Fruit fly (Drosophila melanogaster) whole organism, embryonic: ENCODE results near the gene cass.

ENCODE experiments used
- B-H2 ChIP-seq: fragments of 200-800 bp; sonication (Bioruptor generic); optimal IDR thresholded peaks from 2 replicates; lab custom pipeline; 2018; ENCODE audit warnings: missing biosample characterization, mild to moderate bottlenecking, missing genetic modification characterization
- CG10321 ChIP-seq: fragments of 200-800 bp; sonication (Bioruptor generic); IDR thresholded peaks from 2 replicates; pipeline ENCODE4 v1.3.6; 2022; ENCODE audit warnings: missing biosample characterization, missing genetic modification characterization
- CG10462 ChIP-seq: fragments of 200-800 bp; sonication (Bioruptor generic); optimal IDR thresholded peaks from 2 replicates; lab custom pipeline; 2016; ENCODE audit warnings: missing biosample characterization, missing genetic modification characterization
- CG11085 ChIP-seq: fragments of 200-800 bp; sonication (Bioruptor generic); IDR thresholded peaks from 2 replicates; pipeline ENCODE4 v1.3.6; 2022; ENCODE audit warnings: missing biosample characterization, missing genetic modification characterization
- CG12071 ChIP-seq: fragments of 200-800 bp; sonication (Bioruptor generic); optimal IDR thresholded peaks from 3 replicates; lab custom pipeline; 2018; ENCODE audit warnings: missing biosample characterization, mild to moderate bottlenecking, missing genetic modification characterization
- CG13894 ChIP-seq: fragments of 200-800 bp; sonication (Bioruptor generic); optimal IDR thresholded peaks from 3 replicates; lab custom pipeline; 2018; ENCODE audit warnings: missing biosample characterization, mild to moderate bottlenecking, missing genetic modification characterization, moderate library complexity
- CG15011 ChIP-seq: fragments of 200-800 bp; sonication (Bioruptor generic); optimal IDR thresholded peaks from 3 replicates; lab custom pipeline; 2018; ENCODE audit warnings: missing biosample characterization, mild to moderate bottlenecking, missing genetic modification characterization
- CG17328 ChIP-seq: fragments of 200-800 bp; sonication (Bioruptor generic); IDR thresholded peaks from 2 replicates; pipeline ENCODE4 v1.3.6; 2022; ENCODE audit warnings: missing biosample characterization, missing genetic modification characterization
- CG33213 ChIP-seq: fragments of 200-800 bp; sonication (Bioruptor generic); optimal IDR thresholded peaks from 3 replicates; lab custom pipeline; 2016; ENCODE audit warnings: missing biosample characterization, missing genetic modification characterization
- CG6813 ChIP-seq: fragments of 200-800 bp; sonication (Bioruptor generic); optimal IDR thresholded peaks from 2 replicates; lab custom pipeline; 2017; ENCODE audit warnings: missing biosample characterization, missing genetic modification characterization, mild to moderate bottlenecking, moderate library complexity, missing genetic modification reagents
- CG7271 ChIP-seq: fragments of 200-800 bp; sonication (Bioruptor generic); optimal IDR thresholded peaks from 2 replicates; lab custom pipeline; 2018; ENCODE audit warnings: missing biosample characterization, mild to moderate bottlenecking, missing genetic modification characterization, moderate library complexity
- CG7987 ChIP-seq: fragments of 200-800 bp; sonication (Bioruptor generic); optimal IDR thresholded peaks from 2 replicates; lab custom pipeline; 2018; ENCODE audit warnings: missing biosample characterization, mild to moderate bottlenecking, missing genetic modification characterization, moderate library complexity
- CG8281 ChIP-seq: fragments of 200-800 bp; sonication (Bioruptor generic); optimal IDR thresholded peaks from 2 replicates; lab custom pipeline; 2018; ENCODE audit warnings: missing biosample characterization, mild to moderate bottlenecking, missing genetic modification characterization, moderate library complexity
- Dfd ChIP-seq, 2 experiments: fragments of >200 bp; optimal IDR thresholded peaks; 2 replicates each; lab custom pipeline; 2017; ENCODE audit warnings: missing biosample characterization in 2 of 2, missing genetic modification characterization in 2 of 2
- ERR ChIP-seq: fragments of 200-800 bp; sonication (Bioruptor generic); optimal IDR thresholded peaks from 2 replicates; lab custom pipeline; 2016; ENCODE audit warnings: missing biosample characterization, missing genetic modification characterization
- Eip74EF ChIP-seq, 2 experiments: fragments of 200-800 bp in 1 of 2; fragments of >200 bp in 1 of 2; sonication (Bioruptor generic) in 1 of 2; optimal IDR thresholded peaks; 2 replicates each; lab custom pipeline; 2017 to 2019; ENCODE audit warnings: missing biosample characterization in 2 of 2, missing genetic modification characterization in 2 of 2, mild to moderate bottlenecking in 1 of 2, moderate library complexity in 1 of 2
- HLH54F ChIP-seq: fragments of 200-800 bp; sonication (Bioruptor generic); optimal IDR thresholded peaks from 3 replicates; lab custom pipeline; 2016; ENCODE audit warnings: missing biosample characterization, missing genetic modification characterization
- HLHmδ ChIP-seq: fragments of 200-800 bp; sonication (Bioruptor generic); optimal IDR thresholded peaks from 2 replicates; lab custom pipeline; 2018; ENCODE audit warnings: missing biosample characterization, mild to moderate bottlenecking, missing genetic modification characterization, moderate library complexity
- Hr51 ChIP-seq, 2 experiments: fragments of 200-800 bp; sonication (Bioruptor generic); optimal IDR thresholded peaks; 2 replicates in 1 of 2; 3 replicates in 1 of 2; lab custom pipeline; 2016 to 2018; ENCODE audit warnings: missing biosample characterization in 2 of 2, missing genetic modification characterization in 2 of 2, mild to moderate bottlenecking in 1 of 2, moderate library complexity in 1 of 2
- MBD-R2 ChIP-seq: fragments of 200-800 bp; sonication (Bioruptor generic); IDR thresholded peaks from 2 replicates; pipeline ENCODE4 v1.3.6; 2022; ENCODE audit warnings: missing biosample characterization, missing genetic modification characterization
- MESR4 ChIP-seq: fragments of 200-800 bp; sonication (Bioruptor generic); optimal IDR thresholded peaks from 2 replicates; lab custom pipeline; 2018; ENCODE audit warnings: missing biosample characterization, mild to moderate bottlenecking, missing genetic modification characterization, moderate library complexity
- Mad ChIP-seq: fragments of 200-800 bp; sonication (Bioruptor generic); optimal IDR thresholded peaks from 2 replicates; lab custom pipeline; 2016; ENCODE audit warnings: missing biosample characterization, missing genetic modification characterization
- Max ChIP-seq: fragments of 200-800 bp; sonication (Bioruptor generic); optimal IDR thresholded peaks from 2 replicates; lab custom pipeline; 2016; ENCODE audit warnings: missing biosample characterization, mild to moderate bottlenecking, missing genetic modification characterization
- Med ChIP-seq: fragments of 200-800 bp; sonication (Bioruptor generic); peaks from one replicate; lab custom pipeline; 2016; ENCODE audit warnings: missing biosample characterization, missing genetic modification characterization, mild to moderate bottlenecking, inconsistent platforms, moderate library complexity
- NFAT ChIP-seq: fragments of 200-800 bp; sonication (Bioruptor generic); IDR thresholded peaks from 2 replicates; pipeline ENCODE4 v1.3.6; 2022; ENCODE audit warnings: missing biosample characterization, missing genetic modification characterization
- Poxn ChIP-seq: fragments of 200-800 bp; sonication (Bioruptor generic); IDR thresholded peaks from 2 replicates; pipeline ENCODE4 v1.3.6; 2022; ENCODE audit warnings: missing biosample characterization, missing genetic modification characterization
- Usf ChIP-seq: fragments of 200-800 bp; sonication (Bioruptor generic); optimal IDR thresholded peaks from 2 replicates; lab custom pipeline; 2017; ENCODE audit warnings: missing genotype, missing biosample characterization, missing genetic modification characterization
- Vsx1 ChIP-seq: fragments of 200-800 bp; sonication (Bioruptor generic); optimal IDR thresholded peaks from 2 replicates; lab custom pipeline; 2017; ENCODE audit warnings: missing biosample characterization, mild to moderate bottlenecking, missing genetic modification characterization, missing genetic modification reagents
- Xrp1 ChIP-seq: fragments of 200-800 bp; sonication (Bioruptor generic); IDR thresholded peaks from 2 replicates; pipeline ENCODE4 v1.3.6; 2022; ENCODE audit warnings: missing biosample characterization, missing genetic modification characterization
- ase ChIP-seq: fragments of 200-800 bp; sonication (Bioruptor generic); IDR thresholded peaks from 3 replicates; pipeline ENCODE4 v1.3.6; 2022; ENCODE audit warnings: missing biosample characterization, missing genetic modification characterization
- disco-r ChIP-seq: fragments of 200-800 bp; sonication (Bioruptor generic); optimal IDR thresholded peaks from 2 replicates; lab custom pipeline; 2016; ENCODE audit warnings: missing biosample characterization, missing genetic modification characterization
- dpn ChIP-seq, 2 experiments: fragments of 200-800 bp; sonication (Bioruptor generic); optimal IDR thresholded peaks; 3 replicates each; lab custom pipeline; 2016; ENCODE audit warnings: missing biosample characterization in 2 of 2, missing genetic modification characterization in 2 of 2
- emc ChIP-seq: fragments of 200-800 bp; sonication (Bioruptor generic); optimal IDR thresholded peaks from 2 replicates; lab custom pipeline; 2016; ENCODE audit warnings: missing biosample characterization, missing genetic modification characterization
- en ChIP-seq: fragments of 200-800 bp; sonication (Bioruptor generic); optimal IDR thresholded peaks from 2 replicates; lab custom pipeline; 2016; ENCODE audit warnings: missing biosample characterization, missing genetic modification characterization
- gem ChIP-seq: fragments of 200-800 bp; sonication (Bioruptor generic); optimal IDR thresholded peaks from 2 replicates; lab custom pipeline; 2019; ENCODE audit warnings: missing biosample characterization, mild to moderate bottlenecking, missing genetic modification characterization, moderate library complexity
- h ChIP-seq: fragments of >200 bp; optimal IDR thresholded peaks from 2 replicates; lab custom pipeline; 2017
- jumu ChIP-seq: fragments of 200-800 bp; sonication (Bioruptor generic); optimal IDR thresholded peaks from 3 replicates; lab custom pipeline; 2016; ENCODE audit warnings: missing biosample characterization, missing genetic modification characterization
- lmd ChIP-seq: fragments of 200-800 bp; sonication (Bioruptor generic); IDR thresholded peaks from 2 replicates; pipeline ENCODE4 v1.3.6; 2022; ENCODE audit warnings: missing biosample characterization, missing genetic modification characterization
- lola ChIP-seq, 3 experiments: fragments of >200 bp in 2 of 3; fragments of 200-800 bp in 1 of 3; sonication (Bioruptor generic) in 1 of 3; optimal IDR thresholded peaks; 2 replicates each; lab custom pipeline; 2017 to 2019; ENCODE audit warnings: missing biosample characterization in 3 of 3, missing genetic modification characterization in 3 of 3, mild to moderate bottlenecking in 1 of 3, moderate library complexity in 1 of 3
- lov ChIP-seq, 2 experiments: fragments of 200-800 bp in 1 of 2; fragments of >200 bp in 1 of 2; sonication (Bioruptor generic) in 1 of 2; IDR thresholded peaks in 1 of 2; optimal IDR thresholded peaks in 1 of 2; 2 replicates in 1 of 2; 3 replicates in 1 of 2; pipeline versions ENCODE4 v1.3.6 to Lab custom; 2017 to 2022; ENCODE audit warnings: missing biosample characterization in 1 of 2, missing genetic modification characterization in 1 of 2
- pfk ChIP-seq: fragments of 200-800 bp; sonication (Bioruptor generic); optimal IDR thresholded peaks from 2 replicates; lab custom pipeline; 2018; ENCODE audit warnings: missing biosample characterization, mild to moderate bottlenecking, missing genetic modification characterization, moderate library complexity
- pho ChIP-seq: fragments of 200-800 bp; sonication (Bioruptor generic); optimal IDR thresholded peaks from 2 replicates; lab custom pipeline; 2016; ENCODE audit warnings: missing biosample characterization, missing genetic modification characterization
- pros ChIP-seq: fragments of 200-800 bp; sonication (Bioruptor generic); optimal IDR thresholded peaks from 3 replicates; lab custom pipeline; 2019; ENCODE audit warnings: missing biosample characterization, mild to moderate bottlenecking, missing genetic modification characterization, moderate library complexity
- pum ChIP-seq: fragments of 200-800 bp; sonication (Bioruptor generic); optimal IDR thresholded peaks from 2 replicates; lab custom pipeline; 2016; ENCODE audit warnings: missing biosample characterization, missing genetic modification characterization
- ro ChIP-seq: fragments of 200-800 bp; sonication (Bioruptor generic); IDR thresholded peaks from 2 replicates; pipeline ENCODE4 v1.3.6; 2022; ENCODE audit warnings: missing biosample characterization, missing genetic modification characterization
- scrt ChIP-seq: fragments of 200-800 bp; sonication (Bioruptor generic); optimal IDR thresholded peaks from 2 replicates; lab custom pipeline; 2018; ENCODE audit warnings: missing biosample characterization, mild to moderate bottlenecking, missing genetic modification characterization, moderate library complexity
- slp2 ChIP-seq: fragments of 200-800 bp; sonication (Bioruptor generic); optimal IDR thresholded peaks from 2 replicates; lab custom pipeline; 2016; ENCODE audit warnings: missing biosample characterization, missing genetic modification characterization
- sob ChIP-seq: fragments of 200-800 bp; sonication (Bioruptor generic); IDR thresholded peaks from 2 replicates; pipeline ENCODE4 v1.3.6; 2022; ENCODE audit warnings: missing biosample characterization, missing genetic modification characterization
- ssp ChIP-seq: fragments of 200-800 bp; sonication (Bioruptor generic); IDR thresholded peaks from 2 replicates; pipeline ENCODE4 v1.3.6; 2022; ENCODE audit warnings: missing biosample characterization, missing genetic modification characterization
- toy ChIP-seq: fragments of 200-800 bp; sonication (Bioruptor generic); IDR thresholded peaks from 2 replicates; pipeline ENCODE4 v1.3.6; 2022; ENCODE audit warnings: missing biosample characterization, missing genetic modification characterization
- twi ChIP-seq: fragments of 200-800 bp; optimal IDR thresholded peaks from 2 replicates; lab custom pipeline; 2019; ENCODE audit warnings: missing biosample characterization, mild to moderate bottlenecking, missing genetic modification characterization, moderate library complexity

Gene cass

dm6 chr2L:17470630-17471029 is 7.1 kb downstream of the cass start (continued):
- TF ChIP-seq ERR (GFP tag; lab: Kevin White, UChicago) (peak; percentile 55), NFAT (no peak), CG6813 (GFP tag; lab: Kevin White, UChicago) (peak; percentile 85), CG13894 (peak; percentile 79), disco-r (GFP tag; lab: Kevin White, UChicago) (no peak), HLH54F (GFP tag; lab: Kevin White, UChicago) (peak; percentile 2), emc (peak; percentile 13), lmd (GFP tag; lab: Robert Waterston, UW) (no peak; the same call in 1 of the 2 replicates), Eip74EF (GFP tag; optimal IDR thresholded peaks at IDR 0.05; lab: Kevin White, UChicago) (no peak), Vsx1 (GFP tag; lab: Kevin White, UChicago) (peak; percentile 33), slp2 (GFP tag; lab: Kevin White, UChicago) (no peak), h (lab: Kevin White, UChicago) (no peak), CG12071 (GFP tag; lab: Kevin White, UChicago) (peak; percentile 69), lov (optimal IDR thresholded peaks at IDR 0.05; lab: Kevin White, UChicago) (no peak), lov (GFP tag; IDR thresholded peaks at IDR 0.05; lab: Robert Waterston, UW) (no peak), pfk (peak; percentile 16), pum (GFP tag; lab: Kevin White, UChicago) (no peak), B-H2 (peak; percentile 89), ro (GFP tag; lab: Robert Waterston, UW) (no peak), lola (GFP tag; optimal IDR thresholded peaks at IDR 0.05; lab: Kevin White, UChicago) (no peak), CG8281 (tag; lab: Kevin White, UChicago) (no peak), jumu (GFP tag; lab: Kevin White, UChicago) (no peak), CG11085 (peak; percentile 26; the same call in 1 of the 2 replicates), Max (GFP tag; lab: Kevin White, UChicago) (no peak), en (GFP tag; lab: Kevin White, UChicago) (no peak), dpn (GFP tag; optimal IDR thresholded peaks at IDR 0.05; lab: Kevin White, UChicago) (peak in 1 of 2 experiments; percentile 80), CG10462 (GFP tag; lab: Kevin White, UChicago) (no peak), CG7271 (tag; lab: Kevin White, UChicago) (no peak), MESR4 (no peak), pros (no peak), toy (no peak), CG10321 (GFP tag; lab: Robert Waterston, UW) (no peak), ssp (GFP tag; lab: Robert Waterston, UW) (no peak), pho (peak; percentile 59), Usf (GFP tag; lab: Kevin White, UChicago) (no peak), CG15011 (peak; percentile 78), CG33213 (peak; percentile 22), ase (no peak), twi (tag; lab: Kevin White, UChicago) (no peak), Mad (GFP tag; lab: Kevin White, UChicago) (no peak), CG7987 (GFP tag; lab: Kevin White, UChicago) (peak; percentile 80), Med (GFP tag; lab: Kevin White, UChicago) (peak; percentile 93), sob (GFP tag; lab: Robert Waterston, UW) (peak; percentile 78; the same call in 1 of the 2 replicates), Xrp1 (no peak), Poxn (GFP tag; lab: Robert Waterston, UW) (no peak), MBD-R2 (GFP tag; lab: Robert Waterston, UW) (no peak), CG17328 (GFP tag; lab: Robert Waterston, UW) (no peak), Dfd (GFP tag; optimal IDR thresholded peaks at IDR 0.05; lab: Kevin White, UChicago) (no peak), Hr51 (GFP tag; optimal IDR thresholded peaks at IDR 0.05; lab: Kevin White, UChicago) (peak in 1 of 2 experiments; percentile 9), scrt (peak; percentile 58), HLHmδ (GFP tag; lab: Kevin White, UChicago) (no peak), gem (tag; lab: Kevin White, UChicago) (no peak)
